Fruit fly (Drosophila melanogaster) S2 (cell line): ENCODE data around the gene CG4907.

Experiments
- CG8478 ChIP-seq: fragments of >200 bp; optimal IDR thresholded peaks from 2 replicates; lab custom pipeline; 2018
- CTCF ChIP-seq, 2 experiments: fragments of >200 bp; optimal IDR thresholded peaks; 2 replicates each; lab custom pipeline; 2018

DNA sequence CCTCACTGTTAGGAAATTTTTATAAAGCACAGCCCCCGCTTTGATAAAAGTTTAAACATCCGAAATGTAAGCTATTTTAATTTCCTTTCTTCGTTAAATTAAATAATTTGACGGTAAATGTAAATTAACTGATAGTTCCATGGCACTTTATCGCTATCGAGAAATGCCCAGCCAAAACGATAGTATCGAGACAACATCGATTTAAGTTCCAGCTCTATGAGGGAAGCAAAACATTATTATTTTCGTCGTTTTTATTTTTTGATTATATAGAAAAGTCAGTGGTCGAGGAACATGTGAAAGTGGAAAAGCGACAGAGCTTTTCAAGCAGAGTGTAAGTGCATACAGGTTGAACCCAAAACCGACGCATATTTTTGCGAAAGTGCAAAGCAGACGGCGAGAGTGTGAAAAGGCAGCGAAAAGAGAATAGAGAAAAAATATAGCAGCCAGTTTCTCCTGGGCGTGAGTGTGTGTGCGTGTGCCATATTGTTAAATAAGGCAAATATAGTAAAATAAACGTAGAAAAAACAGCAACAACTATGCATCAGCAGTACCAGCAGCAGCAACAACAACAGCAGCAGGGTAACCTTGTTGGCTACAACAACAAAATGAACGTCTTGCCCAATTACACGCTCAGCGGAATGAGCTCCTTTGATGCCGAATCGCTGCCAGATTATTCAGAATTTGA, 16.4 kb upstream of the CG4907 start, which contains the start of gene CG45049:
- TF ChIP-seq CG8478 (no peak), CTCF (optimal IDR thresholded peaks at IDR 0.05; lab: Kevin White, UChicago) (no peak)
